Worm (Caenorhabditis elegans): ENCODE results near the gene algn-14.

algn-14 gene

ce11 chrIV:3812812-3813211 lies 9.6 kb upstream of the algn-14 start:
- no peak for TF ChIP-seq dpl-1 (GFP tag; optimal IDR thresholded peaks at IDR 0.05)
- no peak for TF ChIP-seq arid-1 (GFP tag; conservative IDR thresholded peaks at IDR 0.05)
- TF ChIP-seq set-16 (GFP tag; IDR thresholded peaks at IDR 0.05), result peak; percentile 78

- TF ChIP-seq ZK337.2 (GFP tag; IDR thresholded peaks at IDR 0.05) (no peak), aha-1 (tag) (peak; percentile 12), mes-2 (tag; optimal IDR thresholded peaks at IDR 0.05; ENCODE audit: poor library complexity, severe bottlenecking) (peak; percentile 53)
These were observed 4.3 kb upstream of the algn-14 start for ce11 chrIV:3807545-3807944.

DNA sequence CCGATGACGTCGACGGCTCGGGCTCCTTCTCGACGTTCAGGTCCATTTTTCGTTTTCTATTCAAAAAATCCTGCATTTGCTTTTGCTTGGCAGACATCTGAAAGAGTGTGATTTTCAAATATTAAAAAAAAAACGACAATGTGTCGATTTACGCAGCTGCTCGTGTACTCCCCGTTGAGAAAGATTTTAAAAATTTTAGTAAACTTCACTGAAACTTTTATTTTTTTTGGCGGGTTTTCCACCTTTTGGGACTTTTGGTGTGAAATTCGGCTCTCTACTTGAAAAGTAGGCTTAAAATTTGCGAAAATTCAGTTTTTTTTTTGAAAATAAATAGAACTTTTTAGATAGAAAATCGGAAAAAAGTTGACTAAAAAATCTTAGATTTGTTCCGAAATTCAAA lies 3.9 kb upstream of the algn-14 start, which contains the start of gene M02B7.7:
Gene M02B7.7, minus strand, starts transcription at position 101 of the 400 bp plus-strand sequence.
- TF ChIP-seq lin-39 (tag; optimal IDR thresholded peaks at IDR 0.05) (no peak), zip-2 (tag; optimal IDR thresholded peaks at IDR 0.05) (no peak), mes-2 (tag; optimal IDR thresholded peaks at IDR 0.05; ENCODE audit: poor library complexity, severe bottlenecking) (peak; percentile 3), sdz-12 (GFP tag; optimal IDR thresholded peaks at IDR 0.05) (no peak)

ce11 chrIV:3805219-3805618 lies 2.0 kb upstream of the algn-14 start, which contains the start of gene fbxc-47:
TSS of gene fbxc-47 (plus strand) at chrIV:3805519.
- peak in 1 of 2 experiments; percentile 9 for TF ChIP-seq unc-62 (GFP tag; optimal IDR thresholded peaks at IDR 0.05 in 1 of 2)
- no peak for TF ChIP-seq unc-62 (tag; optimal IDR thresholded peaks at IDR 0.05)
- TF ChIP-seq dmd-6 (GFP tag; IDR thresholded peaks at IDR 0.05), result no peak

- TF ChIP-seq nhr-6 (tag; optimal IDR thresholded peaks at IDR 0.05) (no peak), lir-3 (tag; optimal IDR thresholded peaks at IDR 0.05) (no peak), dmd-6 (GFP tag; IDR thresholded peaks at IDR 0.05) (no peak), nhr-77 (tag; optimal IDR thresholded peaks at IDR 0.05) (no peak), Y75B8A.6 (GFP tag; IDR thresholded peaks at IDR 0.05) (no peak), Y48G9A.11 (GFP tag; IDR thresholded peaks at IDR 0.05) (no peak), snpc-4 (tag; optimal IDR thresholded peaks at IDR 0.05) (no peak), daf-12 (tag; optimal IDR thresholded peaks at IDR 0.05) (no peak)
These were observed 2.3 kb downstream of the algn-14 start, which contains the start of gene osm-3 for ce11 chrIV:3800952-3801351. TSS of gene osm-3 (minus strand) at chrIV:3801052.

- TF ChIP-seq lin-15B (tag; optimal IDR thresholded peaks at IDR 0.05), result no peak
- peak; percentile 58; the same call in 1 of the 2 replicates for TF ChIP-seq set-16 (GFP tag; IDR thresholded peaks at IDR 0.05)
These were observed 5.8 kb downstream of the algn-14 start for ce11 chrIV:3797442-3797841.

DNA sequence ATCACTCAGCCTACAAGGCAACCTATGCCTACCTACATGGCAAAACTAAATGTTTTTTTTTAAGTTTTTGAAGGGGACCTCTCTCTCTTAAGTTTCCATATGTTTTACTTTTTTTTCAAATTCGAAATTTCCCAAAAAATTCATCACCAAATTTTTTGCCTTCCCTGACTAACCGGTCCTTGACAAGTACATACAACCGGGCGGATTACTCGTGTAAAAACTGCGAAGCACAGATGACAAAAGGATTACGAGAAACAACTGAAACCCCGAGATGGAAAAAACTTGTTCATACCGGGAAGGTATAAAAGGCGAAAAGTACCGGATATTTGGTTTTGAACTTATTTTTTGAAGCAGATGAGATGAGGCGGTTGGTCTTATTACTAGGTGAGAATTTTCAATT lies 8.8 kb downstream of the algn-14 start, which contains the start of gene K09B3.1:
Gene K09B3.1, plus strand, starts transcription at position 301 of the 400 bp plus-strand sequence.
- TF ChIP-seq D1046.2 (GFP tag; IDR thresholded peaks at IDR 0.05), result no peak
- TF ChIP-seq attf-4 (tag; optimal IDR thresholded peaks at IDR 0.05), result no peak
- TF ChIP-seq nhr-48 (tag; optimal IDR thresholded peaks at IDR 0.05), result no peak
- TF ChIP-seq arid-1 (GFP tag; conservative IDR thresholded peaks at IDR 0.05), result no peak
- TF ChIP-seq nhr-102 (tag; optimal IDR thresholded peaks at IDR 0.05), result no peak
- TF ChIP-seq hif-1 (tag; optimal IDR thresholded peaks at IDR 0.05), result no peak
- no peak for TF ChIP-seq duxl-1 (tag; optimal IDR thresholded peaks at IDR 0.05; ENCODE audit: poor library complexity)
- TF ChIP-seq lin-38 (GFP tag; IDR thresholded peaks at IDR 0.05), result no peak
- no peak for TF ChIP-seq set-16 (GFP tag; IDR thresholded peaks at IDR 0.05)
- TF ChIP-seq lin-15B (tag; optimal IDR thresholded peaks at IDR 0.05), result no peak
- TF ChIP-seq mxl-3 (GFP tag; optimal IDR thresholded peaks at IDR 0.05), result no peak
- TF ChIP-seq spr-1 (tag; optimal IDR thresholded peaks at IDR 0.05), result no peak
- TF ChIP-seq zfp-2 (tag; optimal IDR thresholded peaks at IDR 0.05), result no peak
- no peak for TF ChIP-seq daf-19 (GFP tag; conservative IDR thresholded peaks at IDR 0.05)
- TF ChIP-seq nhr-111 (GFP tag; optimal IDR thresholded peaks at IDR 0.05), result no peak
- TF ChIP-seq nhr-42 (GFP tag; IDR thresholded peaks at IDR 0.05), result no peak
- TF ChIP-seq hlh-11 (tag; optimal IDR thresholded peaks at IDR 0.05), result no peak
- no peak for TF ChIP-seq nhr-25 (tag; optimal IDR thresholded peaks at IDR 0.05; ENCODE audit: borderline replicate concordance, insufficient read depth)
- no peak for TF ChIP-seq madf-5 (GFP tag; IDR thresholded peaks at IDR 0.05)

Measured in whole organism, L4 larva.